Worm (Caenorhabditis elegans) whole organism, late embryonic: Measurements from ENCODE around the gene msra-1.

Source experiments
- C08G9.2 ChIP-seq: sonication (generic microtip); optimal IDR thresholded peaks from 2 replicates; lab custom pipeline; 2016; ENCODE audit warnings: mild to moderate bottlenecking, missing genetic modification characterization, moderate library complexity, missing compliant biosample characterization
- C38D4.7 ChIP-seq: fragments of 200-800 bp; sonication (Bioruptor generic); optimal IDR thresholded peaks from 2 replicates; lab custom pipeline; 2018; ENCODE audit warnings: mild to moderate bottlenecking, missing genetic modification characterization, moderate library complexity, missing compliant biosample characterization
- K09A11.1 ChIP-seq: sonication (generic microtip); optimal IDR thresholded peaks from 2 replicates; lab custom pipeline; 2017; ENCODE audit warnings: antibody characterized with exemption, mild to moderate bottlenecking, missing genetic modification characterization, missing compliant biosample characterization; ENCODE audit not compliant: insufficient read depth
- T23F11.4 ChIP-seq: fragments of 200-800 bp; sonication (Bioruptor generic); optimal IDR thresholded peaks from 2 replicates; lab custom pipeline; 2018; ENCODE audit warnings: mild to moderate bottlenecking, missing genetic modification characterization, missing compliant biosample characterization
- ahr-1 ChIP-seq: sonication (generic microtip); optimal IDR thresholded peaks from 2 replicates; lab custom pipeline; 2016; ENCODE audit warnings: missing genetic modification characterization, missing compliant biosample characterization
- ama-1 ChIP-seq: fragments of 150-350 bp; optimal IDR thresholded peaks from 2 replicates; lab custom pipeline; 2014
- ceh-19 ChIP-seq: fragments of 200-800 bp; sonication (Bioruptor generic); optimal IDR thresholded peaks from 2 replicates; lab custom pipeline; 2018; ENCODE audit warnings: mild to moderate bottlenecking, missing genetic modification characterization, missing compliant biosample characterization
- ceh-2 ChIP-seq: sonication (generic microtip); optimal IDR thresholded peaks from 2 replicates; lab custom pipeline; 2016; ENCODE audit warnings: missing genotype, missing genetic modification characterization, missing compliant biosample characterization
- ceh-22 ChIP-seq: sonication (generic microtip); optimal IDR thresholded peaks from 2 replicates; lab custom pipeline; 2017; ENCODE audit warnings: missing biosample characterization, missing genetic modification characterization
- ceh-30 ChIP-seq: fragments of 150-350 bp; optimal IDR thresholded peaks from 2 replicates; lab custom pipeline; 2014; ENCODE audit warnings: missing biosample characterization, missing genetic modification characterization
- ceh-45 ChIP-seq: fragments of 200-800 bp; sonication (Bioruptor generic); IDR thresholded peaks from 2 replicates; pipeline ENCODE4 v1.3.6; 2022; ENCODE audit warnings: missing genetic modification reagents, missing genetic modification characterization, missing compliant biosample characterization
- ceh-48 ChIP-seq: sonication (generic microtip); optimal IDR thresholded peaks from 2 replicates; lab custom pipeline; 2016; ENCODE audit warnings: missing genetic modification characterization, inconsistent platforms, missing compliant biosample characterization
- ceh-6 ChIP-seq: fragments of 200-800 bp; sonication (Bioruptor generic); optimal IDR thresholded peaks from 2 replicates; lab custom pipeline; 2018; ENCODE audit warnings: mild to moderate bottlenecking, missing genetic modification characterization, missing compliant biosample characterization
- ceh-9 ChIP-seq: sonication (generic microtip); optimal IDR thresholded peaks from 2 replicates; lab custom pipeline; 2016; ENCODE audit warnings: mild to moderate bottlenecking, missing genetic modification characterization, inconsistent platforms, missing compliant biosample characterization
- che-1 ChIP-seq: sonication (generic microtip); optimal IDR thresholded peaks from 2 replicates; lab custom pipeline; 2016; ENCODE audit warnings: mild to moderate bottlenecking, missing genetic modification characterization, missing compliant biosample characterization
- dve-1 ChIP-seq: sonication (generic microtip); optimal IDR thresholded peaks from 2 replicates; lab custom pipeline; 2017; ENCODE audit warnings: antibody characterized with exemption, mild to moderate bottlenecking, missing genetic modification characterization, missing compliant biosample characterization
- elt-2 ChIP-seq: sonication (generic microtip); optimal IDR thresholded peaks from 2 replicates; lab custom pipeline; 2016; ENCODE audit warnings: missing genetic modification reagents, missing genetic modification characterization, missing compliant biosample characterization
- ets-4 ChIP-seq: sonication (generic microtip); optimal IDR thresholded peaks from 2 replicates; lab custom pipeline; 2016; ENCODE audit warnings: missing genetic modification characterization, missing compliant biosample characterization
- fax-1 ChIP-seq: sonication (generic microtip); optimal IDR thresholded peaks from 2 replicates; lab custom pipeline; 2016; ENCODE audit warnings: missing genotype, missing genetic modification characterization, missing compliant biosample characterization
- fkh-10 ChIP-seq: fragments of 150-350 bp; optimal IDR thresholded peaks from 2 replicates; lab custom pipeline; 2014; ENCODE audit warnings: missing biosample characterization, missing genetic modification reagents, missing genetic modification characterization
- fkh-6 ChIP-seq: sonication (generic microtip); optimal IDR thresholded peaks from 2 replicates; lab custom pipeline; 2016; ENCODE audit warnings: missing genetic modification characterization, missing compliant biosample characterization
- gmeb-2 ChIP-seq: sonication (generic microtip); optimal IDR thresholded peaks from 2 replicates; lab custom pipeline; 2016; ENCODE audit warnings: missing genetic modification characterization, inconsistent platforms, missing compliant biosample characterization
- hlh-13 ChIP-seq: fragments of 200-800 bp; sonication (Bioruptor generic); optimal IDR thresholded peaks from 2 replicates; lab custom pipeline; 2018; ENCODE audit warnings: mild to moderate bottlenecking, missing genetic modification characterization, missing compliant biosample characterization
- hlh-15 ChIP-seq: sonication (generic microtip); optimal IDR thresholded peaks from 2 replicates; lab custom pipeline; 2016; ENCODE audit warnings: missing genetic modification characterization, missing compliant biosample characterization
- hlh-30 ChIP-seq: sonication (generic microtip); optimal IDR thresholded peaks from 2 replicates; lab custom pipeline; 2017; ENCODE audit warnings: antibody characterized with exemption, missing genetic modification characterization, missing compliant biosample characterization; ENCODE audit not compliant: insufficient read depth
- hlh-8 ChIP-seq: sonication (generic microtip); optimal IDR thresholded peaks from 2 replicates; lab custom pipeline; 2016; ENCODE audit warnings: missing genotype, missing genetic modification characterization, missing compliant biosample characterization
- lim-6 ChIP-seq: sonication (generic microtip); optimal IDR thresholded peaks from 2 replicates; lab custom pipeline; 2016; ENCODE audit warnings: missing genetic modification characterization, missing compliant biosample characterization
- lin-11 ChIP-seq: fragments of 200-800 bp; sonication (Bioruptor generic); optimal IDR thresholded peaks from 2 replicates; lab custom pipeline; 2018; ENCODE audit warnings: mild to moderate bottlenecking, missing genetic modification characterization, missing compliant biosample characterization
- madf-2 ChIP-seq: sonication (generic microtip); optimal IDR thresholded peaks from 2 replicates; lab custom pipeline; 2017; ENCODE audit warnings: missing genetic modification characterization, missing compliant biosample characterization
- nfya-1 ChIP-seq: sonication (generic microtip); optimal IDR thresholded peaks from 2 replicates; lab custom pipeline; 2017; ENCODE audit warnings: missing genetic modification characterization, mild to moderate bottlenecking, missing compliant biosample characterization, antibody characterized with exemption, moderate library complexity
- nhr-11 ChIP-seq: fragments of 150-350 bp; optimal IDR thresholded peaks from 2 replicates; lab custom pipeline; 2014; ENCODE audit warnings: missing biosample characterization, missing genetic modification characterization
- nhr-232 ChIP-seq: sonication (generic microtip); optimal IDR thresholded peaks from 2 replicates; lab custom pipeline; 2016; ENCODE audit warnings: missing genetic modification characterization, missing compliant biosample characterization
- odd-2 ChIP-seq: sonication (generic microtip); optimal IDR thresholded peaks from 2 replicates; lab custom pipeline; 2017; ENCODE audit warnings: antibody characterized with exemption, mild to moderate bottlenecking, missing genetic modification characterization, missing compliant biosample characterization
- pag-3 ChIP-seq: sonication (generic microtip); optimal IDR thresholded peaks from 2 replicates; lab custom pipeline; 2016; ENCODE audit warnings: missing compliant biosample characterization, missing genetic modification characterization, borderline replicate concordance
- pqm-1 ChIP-seq: sonication (generic microtip); optimal IDR thresholded peaks from 2 replicates; lab custom pipeline; 2016; ENCODE audit warnings: missing genetic modification characterization, missing compliant biosample characterization
- pros-1 ChIP-seq: fragments of 150-350 bp; optimal IDR thresholded peaks from 2 replicates; lab custom pipeline; 2014; ENCODE audit warnings: missing biosample characterization, missing genetic modification reagents, missing genetic modification characterization
- rnt-1 ChIP-seq: sonication (generic microtip); optimal IDR thresholded peaks from 2 replicates; lab custom pipeline; 2016; ENCODE audit warnings: missing genetic modification characterization, missing compliant biosample characterization
- sdc-2 ChIP-seq: sonication (generic microtip); optimal IDR thresholded peaks from 2 replicates; lab custom pipeline; 2016; ENCODE audit warnings: missing genotype, missing genetic modification characterization, missing compliant biosample characterization
- tbx-2 ChIP-seq: sonication (generic microtip); optimal IDR thresholded peaks from 2 replicates; lab custom pipeline; 2016; ENCODE audit warnings: missing genetic modification characterization, missing compliant biosample characterization
- tbx-7 ChIP-seq: sonication (generic microtip); optimal IDR thresholded peaks from 2 replicates; lab custom pipeline; 2016; ENCODE audit warnings: missing genotype, missing genetic modification characterization, missing compliant biosample characterization
- unc-3 ChIP-seq, 2 experiments: fragments of 200-800 bp in 1 of 2; sonication (Bioruptor generic) in 1 of 2; sonication (generic microtip) in 1 of 2; conservative IDR thresholded peaks in 1 of 2; optimal IDR thresholded peaks in 1 of 2; 2 replicates each; pipeline versions ENCODE4 v1.3.6 to Lab custom; 2016 to 2022; ENCODE audit warnings: missing compliant biosample characterization in 2 of 2, missing genetic modification characterization in 2 of 2, missing genetic modification reagents in 1 of 2
- unc-55 ChIP-seq: sonication (generic microtip); optimal IDR thresholded peaks from 2 replicates; lab custom pipeline; 2017; ENCODE audit warnings: missing biosample characterization, missing genetic modification reagents, missing genetic modification characterization
- unc-86 ChIP-seq: sonication (generic microtip); optimal IDR thresholded peaks from 2 replicates; lab custom pipeline; 2016; ENCODE audit warnings: missing genetic modification characterization, missing compliant biosample characterization
- zip-5 ChIP-seq: sonication (generic microtip); optimal IDR thresholded peaks from 2 replicates; lab custom pipeline; 2016; ENCODE audit warnings: missing genetic modification characterization, missing compliant biosample characterization

Gene msra-1

ce11 chrII:7363990-7364455 is at the start of gene msra-1:
TSS of gene msra-1 (minus strand) at chrII:7364040.
- TF ChIP-seq hlh-30: no peak
- no peak for TF ChIP-seq ceh-22
- no peak for TF ChIP-seq zip-5 (tag; lab: Kevin White, UChicago)
- no peak for TF ChIP-seq ahr-1 (tag; lab: Kevin White, UChicago)
- no peak for TF ChIP-seq unc-86
- no peak for TF ChIP-seq ceh-9 (tag; lab: Kevin White, UChicago)
- no peak for TF ChIP-seq K09A11.1
- no peak for TF ChIP-seq fax-1
- TF ChIP-seq sdc-2 (tag; lab: Kevin White, UChicago): no peak
- no peak for TF ChIP-seq ceh-6 (GFP tag; lab: Kevin White, UChicago)
- peak; percentile 35 for TF ChIP-seq dve-1
- TF ChIP-seq tbx-2 (tag; lab: Kevin White, UChicago): no peak
- no peak for TF ChIP-seq fkh-10
- TF ChIP-seq hlh-8 (tag; lab: Kevin White, UChicago): no peak
- TF ChIP-seq unc-55 (GFP tag; lab: Kevin White, UChicago): peak; percentile 90
- no peak for TF ChIP-seq nfya-1 (tag; lab: Kevin White, UChicago)
- TF ChIP-seq pqm-1: no peak

- TF ChIP-seq tbx-7 (tag; lab: Kevin White, UChicago) (no peak), elt-2 (tag; lab: Kevin White, UChicago) (no peak), gmeb-2 (tag; lab: Kevin White, UChicago) (no peak), fkh-6 (tag; lab: Kevin White, UChicago) (no peak), hlh-30 (no peak), ets-4 (tag; lab: Kevin White, UChicago) (no peak), T23F11.4 (GFP tag; lab: Kevin White, UChicago) (no peak), lin-11 (tag; lab: Kevin White, UChicago) (no peak), unc-3 (GFP tag; conservative IDR thresholded peaks at IDR 0.05; lab: Robert Waterston, UW) (no peak), unc-3 (tag; optimal IDR thresholded peaks at IDR 0.05; lab: Kevin White, UChicago) (no peak), pros-1 (tag; lab: Kevin White, UChicago) (no peak), ceh-19 (GFP tag; lab: Kevin White, UChicago) (no peak), hlh-15 (tag; lab: Kevin White, UChicago) (no peak)
Measured at ce11 chrII:7413275-7413674, 49.4 kb upstream of the msra-1 start.

ce11 chrII:7411930-7412329 is 48.1 kb upstream of the msra-1 start, which contains the start of gene K02A2.5:
TSS of gene K02A2.5 (minus strand) at chrII:7412030.
- TF ChIP-seq ceh-19 (GFP tag; lab: Kevin White, UChicago) (no peak), lim-6 (no peak), che-1 (tag; lab: Kevin White, UChicago) (no peak), hlh-13 (GFP tag; lab: Kevin White, UChicago) (no peak), K09A11.1 (no peak), madf-2 (tag; lab: Kevin White, UChicago) (no peak), C38D4.7 (GFP tag; lab: Kevin White, UChicago) (no peak), nhr-11 (tag; lab: Kevin White, UChicago) (no peak), ceh-30 (tag; lab: Kevin White, UChicago) (no peak), zip-5 (tag; lab: Kevin White, UChicago) (no peak), fax-1 (no peak), ceh-48 (tag; lab: Kevin White, UChicago) (no peak), ceh-6 (GFP tag; lab: Kevin White, UChicago) (no peak)

ce11 chrII:7408192-7408591 is 44.4 kb upstream of the msra-1 start, which contains the start of gene srd-55:
TSS of gene srd-55 (plus strand) at chrII:7408492.
- TF ChIP-seq pqm-1 (no peak), ama-1 (lab: Kevin White, UChicago) (no peak), ceh-45 (GFP tag; lab: Robert Waterston, UW) (no peak), dve-1 (no peak), ceh-48 (tag; lab: Kevin White, UChicago) (no peak), rnt-1 (tag; lab: Kevin White, UChicago) (no peak), ceh-2 (tag; lab: Kevin White, UChicago) (no peak), hlh-13 (GFP tag; lab: Kevin White, UChicago) (no peak), fkh-10 (no peak), nhr-232 (tag; lab: Kevin White, UChicago) (no peak), odd-2 (tag; lab: Kevin White, UChicago) (no peak), C08G9.2 (tag; lab: Kevin White, UChicago) (no peak), pag-3 (tag; lab: Kevin White, UChicago) (no peak), ceh-22 (no peak), elt-2 (tag; lab: Kevin White, UChicago) (no peak)
